Fruit fly (Drosophila melanogaster) whole organism, embryonic: ENCODE data around the gene Mocs2A.

Experiments
- CG5245 ChIP-seq: fragments of 200-800 bp; sonication (Bioruptor generic); optimal IDR thresholded peaks from 3 replicates; lab custom pipeline; 2016; ENCODE audit warnings: missing biosample characterization, missing genetic modification characterization
- CG5953 ChIP-seq: fragments of 200-800 bp; sonication (Bioruptor generic); IDR thresholded peaks from 2 replicates; pipeline ENCODE4 v1.3.6; 2022; ENCODE audit warnings: missing biosample characterization, missing genetic modification characterization
- D19B ChIP-seq: fragments of 200-800 bp; sonication (Bioruptor generic); optimal IDR thresholded peaks from 2 replicates; lab custom pipeline; 2017; ENCODE audit warnings: missing biosample characterization, mild to moderate bottlenecking, missing genetic modification characterization
- HLH4C ChIP-seq: fragments of 200-800 bp; sonication (Bioruptor generic); IDR thresholded peaks from 3 replicates; pipeline ENCODE4 v1.3.6; 2022; ENCODE audit warnings: missing biosample characterization, missing genetic modification characterization; ENCODE audit not compliant: partially characterized antibody
- her ChIP-seq: fragments of 200-800 bp; sonication (Bioruptor generic); optimal IDR thresholded peaks from 2 replicates; lab custom pipeline; 2016; ENCODE audit warnings: missing biosample characterization, missing genetic modification characterization
- nau ChIP-seq: fragments of 200-800 bp; sonication (Bioruptor generic); optimal IDR thresholded peaks from 3 replicates; lab custom pipeline; 2017; ENCODE audit warnings: missing biosample characterization, mild to moderate bottlenecking, missing genetic modification characterization, missing genetic modification reagents

DNA sequence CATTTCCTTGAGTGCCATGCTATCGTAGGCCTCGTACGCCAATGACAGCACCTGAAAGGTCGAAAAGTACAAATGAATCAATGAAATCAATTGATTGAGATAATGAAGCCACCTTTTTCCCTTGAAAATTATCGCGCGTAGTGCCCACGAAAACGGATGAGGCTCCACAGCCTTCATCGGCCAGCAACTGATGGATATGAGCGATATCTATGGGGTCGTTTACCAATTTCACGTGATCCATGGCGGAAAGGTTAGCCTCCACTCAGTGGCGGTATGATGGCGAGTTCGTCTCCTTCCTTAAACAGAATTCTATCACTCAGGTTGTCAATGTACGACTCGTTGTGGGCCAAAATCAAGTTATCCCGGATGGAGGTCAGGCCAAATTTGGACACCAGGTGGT, 336 bp downstream of the Mocs2A start:
- TF ChIP-seq her = no peak
- no peak for TF ChIP-seq CG5245
- no peak for TF ChIP-seq CG5953
- TF ChIP-seq HLH4C (GFP tag; lab: Robert Waterston, UW) = no peak
- TF ChIP-seq D19B (GFP tag; lab: Kevin White, UChicago) = no peak
- TF ChIP-seq nau (GFP tag; lab: Kevin White, UChicago) = no peak
